Worm (Caenorhabditis elegans) whole organism, L2 larva: Measurements from ENCODE around the gene twk-35.

Experiments used
- C34F6.9 ChIP-seq: fragments of 150-350 bp; optimal IDR thresholded peaks from 2 replicates; lab custom pipeline; 2014; ENCODE audit warnings: missing biosample characterization, missing genetic modification characterization
- F13H6.1 ChIP-seq: sonication (generic microtip); optimal IDR thresholded peaks from 2 replicates; lab custom pipeline; 2016; ENCODE audit warnings: missing genetic modification characterization, missing compliant biosample characterization
- Y55F3AM.14 ChIP-seq: fragments of 200-800 bp; sonication (Bioruptor generic); optimal IDR thresholded peaks from 2 replicates; lab custom pipeline; 2018; ENCODE audit warnings: mild to moderate bottlenecking, missing genetic modification characterization, missing compliant biosample characterization
- ZK546.5 ChIP-seq: sonication (generic microtip); optimal IDR thresholded peaks from 2 replicates; lab custom pipeline; 2017; ENCODE audit warnings: missing biosample characterization, missing genetic modification characterization
- blmp-1 ChIP-seq: sonication (generic microtip); optimal IDR thresholded peaks from 2 replicates; lab custom pipeline; 2017; ENCODE audit warnings: missing genetic modification characterization, mild to moderate bottlenecking, missing compliant biosample characterization, antibody characterized with exemption, moderate library complexity; ENCODE audit not compliant: insufficient read depth
- ceh-16 ChIP-seq: fragments of 150-350 bp; optimal IDR thresholded peaks from 2 replicates; lab custom pipeline; 2014; ENCODE audit warnings: missing biosample characterization, missing genetic modification characterization
- ceh-82 ChIP-seq: fragments of 150-350 bp; optimal IDR thresholded peaks from 2 replicates; lab custom pipeline; 2014; ENCODE audit warnings: missing biosample characterization, missing genetic modification characterization
- crh-2 ChIP-seq: sonication (generic microtip); optimal IDR thresholded peaks from 2 replicates; lab custom pipeline; 2017; ENCODE audit warnings: missing biosample characterization, missing genetic modification characterization
- elt-1 ChIP-seq: fragments of 150-350 bp; optimal IDR thresholded peaks from 2 replicates; lab custom pipeline; 2014; ENCODE audit warnings: missing biosample characterization, missing genetic modification characterization
- elt-3 ChIP-seq: sonication (generic microtip); optimal IDR thresholded peaks from 2 replicates; lab custom pipeline; 2017; ENCODE audit warnings: missing biosample characterization, missing genetic modification characterization
- fos-1 ChIP-seq: fragments of 150-350 bp; optimal IDR thresholded peaks from 2 replicates; lab custom pipeline; 2014; ENCODE audit warnings: missing biosample characterization, missing genetic modification characterization
- lin-13 ChIP-seq: fragments of 150-350 bp; optimal IDR thresholded peaks from 2 replicates; lab custom pipeline; 2014; ENCODE audit warnings: missing biosample characterization, missing genetic modification reagents, missing genetic modification characterization
- lin-39 ChIP-seq: fragments of 150-350 bp; optimal IDR thresholded peaks from 2 replicates; lab custom pipeline; 2014; ENCODE audit warnings: missing biosample characterization, missing genetic modification reagents, missing genetic modification characterization
- lsy-2 ChIP-seq, 2 experiments: fragments of 150-350 bp in 1 of 2; sonication (generic microtip) in 1 of 2; optimal IDR thresholded peaks; 2 replicates each; lab custom pipeline; 2014 to 2017; ENCODE audit warnings: missing biosample characterization in 2 of 2, missing genetic modification characterization in 2 of 2
- mab-5 ChIP-seq: fragments of 150-350 bp; optimal IDR thresholded peaks from 2 replicates; lab custom pipeline; 2014; ENCODE audit warnings: missing biosample characterization, missing genetic modification characterization
- mbf-1 ChIP-seq: sonication (generic microtip); optimal IDR thresholded peaks from 2 replicates; lab custom pipeline; 2017; ENCODE audit warnings: missing biosample characterization, missing genetic modification characterization
- nhr-10 ChIP-seq: sonication (generic microtip); optimal IDR thresholded peaks from 2 replicates; lab custom pipeline; 2017; ENCODE audit warnings: missing biosample characterization, missing genetic modification characterization
- nhr-11 ChIP-seq: fragments of 150-350 bp; optimal IDR thresholded peaks from 2 replicates; lab custom pipeline; 2014; ENCODE audit warnings: missing biosample characterization, missing genetic modification characterization
- nhr-129 ChIP-seq: fragments of 150-350 bp; optimal IDR thresholded peaks from 2 replicates; lab custom pipeline; 2014; ENCODE audit warnings: missing biosample characterization, missing genetic modification characterization
- nhr-21 ChIP-seq: fragments of 150-350 bp; optimal IDR thresholded peaks from 2 replicates; lab custom pipeline; 2014; ENCODE audit warnings: missing biosample characterization, missing genetic modification characterization
- nhr-23 ChIP-seq: fragments of 150-350 bp; optimal IDR thresholded peaks from 2 replicates; lab custom pipeline; 2014; ENCODE audit warnings: missing biosample characterization, missing genetic modification reagents, missing genetic modification characterization
- nhr-25 ChIP-seq: fragments of 150-350 bp; sonication (generic microtip); optimal IDR thresholded peaks from 3 replicates; lab custom pipeline; 2014; ENCODE audit warnings: missing biosample characterization, missing genetic modification characterization
- sma-3 ChIP-seq: sonication (generic microtip); optimal IDR thresholded peaks from 2 replicates; lab custom pipeline; 2016; ENCODE audit warnings: missing genetic modification reagents, missing genetic modification characterization, missing compliant biosample characterization
- sma-9 ChIP-seq, 2 experiments: fragments of 150-350 bp in 1 of 2; sonication (generic microtip) in 1 of 2; optimal IDR thresholded peaks; 2 replicates each; lab custom pipeline; 2014 to 2016; ENCODE audit warnings: missing genetic modification characterization in 2 of 2, mild to moderate bottlenecking in 1 of 2, missing biosample characterization in 1 of 2, missing compliant biosample characterization in 1 of 2, missing genetic modification reagents in 1 of 2, moderate library complexity in 1 of 2
- snpc-4 ChIP-seq: fragments of 150-350 bp; optimal IDR thresholded peaks from 2 replicates; lab custom pipeline; 2014; ENCODE audit warnings: missing biosample characterization, missing genetic modification characterization
- unc-62 ChIP-seq: fragments of 150-350 bp; optimal IDR thresholded peaks from 2 replicates; lab custom pipeline; 2014; ENCODE audit warnings: missing biosample characterization, missing genetic modification reagents, missing genetic modification characterization
- zag-1 ChIP-seq: fragments of 150-350 bp; optimal IDR thresholded peaks from 2 replicates; lab custom pipeline; 2014; ENCODE audit warnings: missing biosample characterization, missing genetic modification characterization
- ztf-11 ChIP-seq: sonication (generic microtip); optimal IDR thresholded peaks from 2 replicates; lab custom pipeline; 2017; ENCODE audit warnings: missing biosample characterization, missing genetic modification characterization

Gene twk-35

ce11 chrV:20891871-20892270 is 29.1 kb downstream of the twk-35 start:
- TF ChIP-seq sma-3 (no peak), F13H6.1 (tag; lab: Kevin White, UChicago) (no peak), lin-13 (GFP tag; lab: Kevin White, UChicago) (no peak)

- TF ChIP-seq sma-9 (GFP tag; optimal IDR thresholded peaks at IDR 0.05; lab: Kevin White, UChicago) (peak; percentile 12), sma-9 (tag; optimal IDR thresholded peaks at IDR 0.05; lab: Kevin White, UChicago) (no peak), crh-2 (tag; lab: Kevin White, UChicago) (peak; percentile 18), nhr-25 (tag; lab: Kevin White, UChicago) (peak; percentile 63), snpc-4 (tag; lab: Kevin White, UChicago) (no peak), sma-3 (no peak), nhr-129 (tag; lab: Kevin White, UChicago) (peak; percentile 42), C34F6.9 (tag; lab: Kevin White, UChicago) (peak; percentile 32), fos-1 (tag; lab: Kevin White, UChicago) (peak; percentile 30)
Observed at ce11 chrV:20903167-20904093, 40.6 kb downstream of the twk-35 start, which contains the start of gene amx-3. Gene amx-3 (minus strand): TSS chrV:20903714.

DNA sequence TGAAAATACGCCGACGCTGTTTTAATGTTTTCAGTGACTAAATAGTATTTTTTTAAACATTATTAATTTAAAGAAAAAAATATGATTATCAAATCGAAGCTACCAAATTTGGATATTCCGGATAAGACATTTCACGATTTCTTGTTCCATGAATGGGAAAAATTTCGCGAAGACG is 41.2 kb downstream of the twk-35 start, which contains the start of gene acs-12:
Gene acs-12, plus strand, starts transcription at position 76 of the 175 bp plus-strand sequence.
- no peak for TF ChIP-seq unc-62 (GFP tag; lab: Kevin White, UChicago)

DNA sequence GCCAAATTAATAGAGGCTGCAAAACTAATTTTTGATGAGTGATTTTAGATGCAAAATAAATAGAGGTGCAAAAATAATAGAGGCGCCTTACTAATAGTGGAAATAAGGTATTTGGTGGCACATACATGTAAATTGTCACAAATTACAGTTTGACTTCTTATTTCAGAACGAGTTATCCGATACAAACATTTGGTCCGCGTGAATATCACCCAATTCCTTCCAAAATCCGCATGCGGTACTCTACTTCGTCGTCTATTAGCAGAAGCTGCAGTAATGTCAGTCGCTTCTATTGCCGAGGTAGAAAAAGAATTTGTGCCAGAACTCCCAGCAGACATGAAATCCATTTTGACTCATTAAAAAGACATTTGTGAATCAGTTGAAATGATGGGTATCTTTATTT is 44.2 kb downstream of the twk-35 start:
- TF ChIP-seq fos-1 (tag; lab: Kevin White, UChicago) (no peak), nhr-21 (tag; lab: Kevin White, UChicago) (no peak), zag-1 (tag; lab: Kevin White, UChicago) (no peak), elt-3 (tag; lab: Kevin White, UChicago) (no peak), ztf-11 (no peak), nhr-10 (tag; lab: Kevin White, UChicago) (no peak), blmp-1 (tag; lab: Kevin White, UChicago) (no peak)

DNA sequence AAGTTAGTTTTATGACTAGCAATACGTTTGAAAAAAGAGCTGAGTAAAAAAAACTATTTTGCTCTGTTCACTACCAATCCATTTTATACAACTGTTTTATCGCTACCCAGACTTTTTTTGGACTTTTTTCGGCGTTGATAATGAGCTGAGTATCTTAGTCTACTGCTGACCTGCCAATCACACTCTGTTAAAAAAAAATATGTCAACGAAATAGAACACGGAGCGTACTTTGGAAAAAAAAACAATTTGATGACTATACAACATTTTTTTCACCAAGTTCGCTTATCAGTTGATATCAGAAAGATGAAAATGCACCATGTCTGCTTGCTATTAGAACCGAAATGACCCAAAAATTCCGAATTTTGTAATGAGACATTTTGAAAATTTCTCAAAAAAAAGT is 47.0 kb downstream of the twk-35 start:
- TF ChIP-seq ZK546.5 (tag; lab: Kevin White, UChicago) (no peak), nhr-23 (tag; lab: Kevin White, UChicago) (no peak), elt-1 (tag; lab: Kevin White, UChicago) (no peak), ceh-82 (tag; lab: Kevin White, UChicago) (no peak), ceh-16 (tag; lab: Kevin White, UChicago) (no peak), blmp-1 (tag; lab: Kevin White, UChicago) (no peak), unc-62 (GFP tag; lab: Kevin White, UChicago) (no peak), nhr-129 (tag; lab: Kevin White, UChicago) (no peak), lin-13 (GFP tag; lab: Kevin White, UChicago) (no peak), nhr-25 (tag; lab: Kevin White, UChicago) (no peak), mbf-1 (tag; lab: Kevin White, UChicago) (no peak), mab-5 (tag; lab: Kevin White, UChicago) (no peak), crh-2 (tag; lab: Kevin White, UChicago) (no peak), lsy-2 (tag; optimal IDR thresholded peaks at IDR 0.05; lab: Kevin White, UChicago) (no peak), fos-1 (tag; lab: Kevin White, UChicago) (no peak), Y55F3AM.14 (GFP tag; lab: Kevin White, UChicago) (no peak), F13H6.1 (tag; lab: Kevin White, UChicago) (no peak), nhr-21 (tag; lab: Kevin White, UChicago) (no peak), nhr-11 (tag; lab: Kevin White, UChicago) (no peak)

- TF ChIP-seq C34F6.9 (tag; lab: Kevin White, UChicago) (no peak), Y55F3AM.14 (GFP tag; lab: Kevin White, UChicago) (no peak), nhr-25 (tag; lab: Kevin White, UChicago) (no peak), nhr-129 (tag; lab: Kevin White, UChicago) (no peak), sma-9 (GFP tag; optimal IDR thresholded peaks at IDR 0.05; lab: Kevin White, UChicago) (no peak), sma-9 (tag; optimal IDR thresholded peaks at IDR 0.05; lab: Kevin White, UChicago) (no peak), lin-39 (tag; lab: Kevin White, UChicago) (no peak)
Observed at ce11 chrV:20910167-20910566, 47.4 kb downstream of the twk-35 start, which contains the start of gene ttll-9. Gene ttll-9 (plus strand): TSS chrV:20910467.
